Worm (Caenorhabditis elegans): ENCODE data around the gene sru-48.

Gene sru-48

DNA sequence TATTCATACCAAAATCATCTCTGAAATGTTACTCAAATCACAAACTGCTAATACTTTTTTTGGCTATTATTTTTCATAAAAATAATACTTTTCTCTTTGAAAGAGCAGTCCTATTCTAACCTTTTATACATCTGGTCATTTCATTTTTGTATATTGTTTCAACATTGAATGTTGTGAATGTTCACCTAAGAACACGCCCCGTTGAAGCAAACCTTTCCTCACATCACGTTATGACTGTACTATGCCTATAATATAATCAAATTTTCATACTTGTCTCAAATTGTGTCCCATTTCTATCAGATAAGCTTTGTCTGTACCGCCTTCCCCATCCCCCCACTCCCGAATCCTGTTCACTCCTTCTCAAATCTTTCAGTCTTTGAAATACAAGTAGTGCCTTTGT is 38.3 kb downstream of the sru-48 start:
- TF ChIP-seq xnd-1 (tag; optimal IDR thresholded peaks at IDR 0.05) (no peak), egrh-3 (GFP tag; IDR thresholded peaks at IDR 0.05) (no peak), hlh-26 (GFP tag; conservative IDR thresholded peaks at IDR 0.05) (no peak), Y53F4B.3 (GFP tag; IDR thresholded peaks at IDR 0.05) (no peak), pha-4 (tag; optimal IDR thresholded peaks at IDR 0.05) (no peak), him-1 (tag; optimal IDR thresholded peaks at IDR 0.05) (no peak), Y95B8A.8 (GFP tag; IDR thresholded peaks at IDR 0.05) (no peak), snpc-4 (GFP tag; optimal IDR thresholded peaks at IDR 0.05) (no peak), snpc-4 (tag; optimal IDR thresholded peaks at IDR 0.05) (no peak), B0035.1 (tag; optimal IDR thresholded peaks at IDR 0.05) (no peak), nhr-90 (tag; optimal IDR thresholded peaks at IDR 0.05) (no peak), attf-5 (GFP tag; optimal IDR thresholded peaks at IDR 0.05) (no peak), ztf-3 (GFP tag; optimal IDR thresholded peaks at IDR 0.05) (no peak), lag-1 (GFP tag; IDR thresholded peaks at IDR 0.05) (no peak), K11D2.4 (GFP tag; IDR thresholded peaks at IDR 0.05) (no peak), dpff-1 (tag; optimal IDR thresholded peaks at IDR 0.05) (no peak), C17E4.6 (GFP tag; IDR thresholded peaks at IDR 0.05) (no peak), Y56A3A.18 (GFP tag; IDR thresholded peaks at IDR 0.05) (no peak), ceh-91 (GFP tag; IDR thresholded peaks at IDR 0.05) (no peak), mes-4 (tag; optimal IDR thresholded peaks at IDR 0.05) (no peak)

ce11 chrX:5226265-5226664 is 46.3 kb downstream of the sru-48 start, which contains the start of gene H28G03.3:
H28G03.3 (minus strand) TSS chrX:5226365.
- no peak for TF ChIP-seq F22D6.2 (tag; optimal IDR thresholded peaks at IDR 0.05)
- TF ChIP-seq ceh-79 (tag; optimal IDR thresholded peaks at IDR 0.05), result no peak
- TF ChIP-seq aptf-3 (GFP tag; IDR thresholded peaks at IDR 0.05), result no peak
- TF ChIP-seq lsy-27 (tag; optimal IDR thresholded peaks at IDR 0.05; ENCODE audit: borderline replicate concordance, insufficient read depth), result no peak

Data from whole organism, young adult.